Fruit fly (Drosophila melanogaster): Measurements from ENCODE around the gene CG32944.
A peak's percentile ranks its signal among the peaks of the same experiment; 100 is the strongest.

DNA sequence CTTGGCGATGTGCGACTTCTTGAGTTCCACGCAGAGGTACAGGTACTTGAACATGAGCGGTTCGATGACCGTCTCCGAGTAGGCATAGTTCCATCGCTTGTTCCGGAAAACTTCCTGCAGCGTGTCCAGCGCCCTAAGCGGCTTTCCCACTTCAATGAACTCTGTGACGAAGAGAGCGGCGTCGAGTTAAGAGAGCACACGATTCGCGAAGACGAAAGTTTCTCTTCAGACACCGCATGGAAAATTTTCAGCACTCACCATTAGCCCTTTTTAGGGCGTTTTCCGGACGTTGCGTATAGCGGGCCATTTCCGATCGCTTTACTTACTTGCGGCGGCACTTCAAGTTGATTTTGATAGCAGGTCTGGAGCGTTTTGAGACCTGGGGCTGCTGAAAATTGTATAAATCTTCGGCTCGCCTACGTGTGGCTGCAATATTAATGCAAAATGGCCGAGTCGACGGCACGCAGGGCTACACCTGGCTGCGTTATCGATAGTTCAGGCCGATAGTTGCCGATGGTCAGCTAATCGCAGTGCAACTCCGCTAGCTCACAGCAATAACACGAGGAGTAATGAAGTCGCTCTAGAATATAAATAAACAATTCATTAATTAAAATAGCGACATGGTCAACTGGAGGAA, 14.2 kb upstream of the CG32944 start, which contains the start of the genes eIF3a and CG1074:
- TF ChIP-seq CG32121 (GFP tag; IDR thresholded peaks at IDR 0.05) (peak; percentile 44), D1 (tag; optimal IDR thresholded peaks at IDR 0.05) (no peak), CG34367 (tag; optimal IDR thresholded peaks at IDR 0.05) (no peak), CG17806 (tag; optimal IDR thresholded peaks at IDR 0.05) (no peak), rn (GFP tag; IDR thresholded peaks at IDR 0.05) (no peak), CG13204 (GFP tag; optimal IDR thresholded peaks at IDR 0.05) (no peak), EcR (GFP tag; optimal IDR thresholded peaks at IDR 0.05) (peak; percentile 76), CG8159 (tag; optimal IDR thresholded peaks at IDR 0.05) (no peak), CG10348 (GFP tag; IDR thresholded peaks at IDR 0.05) (no peak), Pif1B (GFP tag; optimal IDR thresholded peaks at IDR 0.05) (no peak)
